Fruit fly (Drosophila melanogaster) whole organism, embryonic: ENCODE data around the gene ImpE1.
A peak's percentile ranks its signal among the peaks of the same experiment; 100 is the strongest.

Experiments
- ATbp ChIP-seq: fragments of 200-800 bp; sonication (Bioruptor generic); optimal IDR thresholded peaks from 2 replicates; lab custom pipeline; 2017; ENCODE audit warnings: missing biosample characterization, mild to moderate bottlenecking, missing genetic modification characterization, missing genetic modification reagents
- Atf6 ChIP-seq: fragments of 200-800 bp; sonication (Bioruptor generic); IDR thresholded peaks from 2 replicates; pipeline ENCODE4 v1.3.6; 2022; ENCODE audit warnings: missing biosample characterization, missing genetic modification characterization
- Bdp1 ChIP-seq: fragments of 200-800 bp; sonication (Bioruptor generic); optimal IDR thresholded peaks from 3 replicates; lab custom pipeline; 2016; ENCODE audit warnings: missing biosample characterization, missing genetic modification characterization
- Blimp-1 ChIP-seq: fragments of 200-800 bp; sonication (Bioruptor generic); optimal IDR thresholded peaks from 3 replicates; lab custom pipeline; 2018; ENCODE audit warnings: missing biosample characterization, missing genetic modification characterization, mild to moderate bottlenecking, moderate library complexity, missing genetic modification reagents
- CG10209 ChIP-seq: fragments of 200-800 bp; sonication (Bioruptor generic); optimal IDR thresholded peaks from 3 replicates; lab custom pipeline; 2017; ENCODE audit warnings: missing biosample characterization, mild to moderate bottlenecking, missing genetic modification characterization, missing genetic modification reagents
- CG10979 ChIP-seq: fragments of 200-800 bp; sonication (Bioruptor generic); optimal IDR thresholded peaks from 2 replicates; lab custom pipeline; 2018; ENCODE audit warnings: missing biosample characterization, mild to moderate bottlenecking, missing genetic modification characterization, moderate library complexity
- CG12071 ChIP-seq: fragments of 200-800 bp; sonication (Bioruptor generic); optimal IDR thresholded peaks from 3 replicates; lab custom pipeline; 2018; ENCODE audit warnings: missing biosample characterization, mild to moderate bottlenecking, missing genetic modification characterization
- CG12769 ChIP-seq: fragments of 200-800 bp; sonication (Bioruptor generic); optimal IDR thresholded peaks from 2 replicates; lab custom pipeline; 2019; ENCODE audit warnings: missing biosample characterization, mild to moderate bottlenecking, missing genetic modification characterization, moderate library complexity
- CG13123 ChIP-seq: fragments of 200-800 bp; sonication (Bioruptor generic); optimal IDR thresholded peaks from 2 replicates; lab custom pipeline; 2016; ENCODE audit warnings: missing biosample characterization, missing genetic modification characterization
- CG1603 ChIP-seq: fragments of 200-800 bp; sonication (Bioruptor generic); optimal IDR thresholded peaks from 2 replicates; lab custom pipeline; 2019; ENCODE audit warnings: missing biosample characterization, mild to moderate bottlenecking, missing genetic modification characterization, moderate library complexity
- CG16815 ChIP-seq: fragments of 200-800 bp; sonication (Bioruptor generic); optimal IDR thresholded peaks from 3 replicates; lab custom pipeline; 2017; ENCODE audit warnings: missing biosample characterization, mild to moderate bottlenecking, missing genetic modification characterization
- CG17829 ChIP-seq: fragments of 200-800 bp; optimal IDR thresholded peaks from 2 replicates; lab custom pipeline; 2019; ENCODE audit warnings: missing biosample characterization, mild to moderate bottlenecking, missing genetic modification characterization, moderate library complexity
- CG18011 ChIP-seq: fragments of 200-800 bp; sonication (Bioruptor generic); optimal IDR thresholded peaks from 2 replicates; lab custom pipeline; 2017; ENCODE audit warnings: missing biosample characterization, missing genetic modification characterization, mild to moderate bottlenecking, moderate library complexity, missing genotype
- CG30431 ChIP-seq: fragments of 200-800 bp; sonication (Bioruptor generic); optimal IDR thresholded peaks from 2 replicates; lab custom pipeline; 2017; ENCODE audit warnings: missing biosample characterization, missing genetic modification characterization
- CG3163 ChIP-seq: fragments of 200-800 bp; sonication (Bioruptor generic); optimal IDR thresholded peaks from 3 replicates; lab custom pipeline; 2016; ENCODE audit warnings: missing biosample characterization, missing genetic modification characterization
- CG3407 ChIP-seq: fragments of 200-800 bp; sonication (Bioruptor generic); optimal IDR thresholded peaks from 2 replicates; lab custom pipeline; 2018; ENCODE audit warnings: missing biosample characterization, mild to moderate bottlenecking, missing genetic modification characterization
- CG4617 ChIP-seq: fragments of 200-800 bp; sonication (Bioruptor generic); optimal IDR thresholded peaks from 3 replicates; lab custom pipeline; 2016; ENCODE audit warnings: missing biosample characterization, missing genetic modification characterization, borderline replicate concordance
- CG6272 ChIP-seq: fragments of 200-800 bp; sonication (Bioruptor generic); IDR thresholded peaks from 2 replicates; pipeline ENCODE4 v1.3.6; 2022; ENCODE audit warnings: missing biosample characterization, missing genetic modification characterization
- CG7963 ChIP-seq: fragments of 200-800 bp; sonication (Bioruptor generic); IDR thresholded peaks from 3 replicates; pipeline ENCODE4 v1.3.6; 2022; ENCODE audit warnings: missing biosample characterization, missing genetic modification characterization; ENCODE audit not compliant: partially characterized antibody
- CG8765 ChIP-seq: fragments of 200-800 bp; sonication (Bioruptor generic); IDR thresholded peaks from 2 replicates; pipeline ENCODE4 v1.3.6; 2022; ENCODE audit warnings: missing biosample characterization, missing genetic modification characterization
- Gsc ChIP-seq: fragments of 200-800 bp; sonication (Bioruptor generic); IDR thresholded peaks from 2 replicates; pipeline ENCODE4 v1.3.6; 2022; ENCODE audit warnings: missing biosample characterization, missing genetic modification characterization
- HHEX ChIP-seq: fragments of 200-800 bp; sonication (Bioruptor generic); optimal IDR thresholded peaks from 3 replicates; lab custom pipeline; 2017; ENCODE audit warnings: missing biosample characterization, mild to moderate bottlenecking, missing genetic modification characterization, missing genetic modification reagents
- HmgD ChIP-seq: fragments of 200-800 bp; sonication (Bioruptor generic); optimal IDR thresholded peaks from 3 replicates; lab custom pipeline; 2016; ENCODE audit warnings: missing biosample characterization, missing genetic modification characterization
- Hmr ChIP-seq: fragments of 200-800 bp; sonication (Bioruptor generic); optimal IDR thresholded peaks from 3 replicates; lab custom pipeline; 2017; ENCODE audit warnings: mild to moderate bottlenecking, missing biosample characterization, missing genetic modification reagents, missing genetic modification characterization
- Mrtf ChIP-seq: fragments of 200-800 bp; sonication (Bioruptor generic); IDR thresholded peaks from 3 replicates; pipeline ENCODE4 v1.3.6; 2022; ENCODE audit warnings: missing biosample characterization, missing genetic modification characterization
- Nf-YA ChIP-seq: fragments of 200-800 bp; sonication (Bioruptor generic); IDR thresholded peaks from 2 replicates; pipeline ENCODE4 v1.3.6; 2022; ENCODE audit warnings: missing biosample characterization, missing genetic modification characterization
- Optix ChIP-seq: fragments of 200-800 bp; sonication (Bioruptor generic); IDR thresholded peaks from 3 replicates; pipeline ENCODE4 v1.3.6; 2022; ENCODE audit warnings: missing biosample characterization, missing genetic modification characterization
- Poxn ChIP-seq: fragments of 200-800 bp; sonication (Bioruptor generic); IDR thresholded peaks from 2 replicates; pipeline ENCODE4 v1.3.6; 2022; ENCODE audit warnings: missing biosample characterization, missing genetic modification characterization
- Rx ChIP-seq: fragments of 200-800 bp; sonication (Bioruptor generic); IDR thresholded peaks from 2 replicates; pipeline ENCODE4 v1.3.6; 2022; ENCODE audit warnings: missing biosample characterization, missing genetic modification characterization
- Side ChIP-seq: fragments of 200-800 bp; sonication (Bioruptor generic); optimal IDR thresholded peaks from 2 replicates; lab custom pipeline; 2016; ENCODE audit warnings: missing biosample characterization, missing genetic modification characterization
- Six4 ChIP-seq: fragments of 200-800 bp; sonication (Bioruptor generic); optimal IDR thresholded peaks from 2 replicates; lab custom pipeline; 2016; ENCODE audit warnings: missing biosample characterization, missing genetic modification characterization
- Vsx1 ChIP-seq: fragments of 200-800 bp; sonication (Bioruptor generic); optimal IDR thresholded peaks from 2 replicates; lab custom pipeline; 2017; ENCODE audit warnings: missing biosample characterization, mild to moderate bottlenecking, missing genetic modification characterization, missing genetic modification reagents
- btn ChIP-seq: fragments of 200-800 bp; sonication (Bioruptor generic); optimal IDR thresholded peaks from 2 replicates; lab custom pipeline; 2016; ENCODE audit warnings: missing biosample characterization, missing genetic modification characterization
- cad ChIP-seq: fragments of >200 bp; optimal IDR thresholded peaks from 2 replicates; lab custom pipeline; 2017; ENCODE audit warnings: missing biosample characterization, missing genetic modification characterization
- cas ChIP-seq: fragments of 200-800 bp; sonication (Bioruptor generic); IDR thresholded peaks from 2 replicates; pipeline ENCODE4 v1.3.6; 2022; ENCODE audit warnings: missing biosample characterization, missing genetic modification characterization
- chif ChIP-seq, 2 experiments: fragments of 200-800 bp; sonication (Bioruptor generic); optimal IDR thresholded peaks; 3 replicates each; lab custom pipeline; 2016; ENCODE audit warnings: missing biosample characterization in 2 of 2, missing genetic modification characterization in 2 of 2
- exex ChIP-seq: fragments of 200-800 bp; sonication (Bioruptor generic); optimal IDR thresholded peaks from 4 replicates; lab custom pipeline; 2018; ENCODE audit warnings: missing biosample characterization, mild to moderate bottlenecking, missing genetic modification characterization, moderate library complexity
- gcm2 ChIP-seq: fragments of 200-800 bp; sonication (Bioruptor generic); optimal IDR thresholded peaks from 2 replicates; lab custom pipeline; 2016; ENCODE audit warnings: missing biosample characterization, missing genetic modification characterization
- gfzf ChIP-seq: fragments of 200-800 bp; sonication (Bioruptor generic); optimal IDR thresholded peaks from 2 replicates; lab custom pipeline; 2016; ENCODE audit warnings: missing biosample characterization, mild to moderate bottlenecking, missing genetic modification characterization, moderate library complexity
- gsb-n ChIP-seq: fragments of 200-800 bp; sonication (Bioruptor generic); optimal IDR thresholded peaks from 3 replicates; lab custom pipeline; 2018; ENCODE audit warnings: missing biosample characterization, mild to moderate bottlenecking, missing genetic modification characterization
- ham ChIP-seq: fragments of 200-800 bp; sonication (Bioruptor generic); IDR thresholded peaks from 2 replicates; pipeline ENCODE4 v1.3.6; 2022; ENCODE audit warnings: missing biosample characterization, missing genetic modification characterization
- hb ChIP-seq: fragments of 200-800 bp; sonication (Bioruptor generic); IDR thresholded peaks from 3 replicates; pipeline ENCODE4 v1.3.6; 2022; ENCODE audit warnings: missing biosample characterization, missing genetic modification characterization; ENCODE audit not compliant: partially characterized antibody
- luna ChIP-seq: fragments of 200-800 bp; sonication (Bioruptor generic); optimal IDR thresholded peaks from 2 replicates; lab custom pipeline; 2016; ENCODE audit warnings: missing biosample characterization, missing genetic modification characterization
- mirr ChIP-seq: fragments of 200-800 bp; sonication (Bioruptor generic); optimal IDR thresholded peaks from 3 replicates; lab custom pipeline; 2018; ENCODE audit warnings: missing biosample characterization, mild to moderate bottlenecking, missing genetic modification characterization
- oc ChIP-seq: fragments of 200-800 bp; sonication (Bioruptor generic); optimal IDR thresholded peaks from 2 replicates; lab custom pipeline; 2018; ENCODE audit warnings: missing biosample characterization, mild to moderate bottlenecking, missing genetic modification characterization, moderate library complexity
- pum ChIP-seq: fragments of 200-800 bp; sonication (Bioruptor generic); optimal IDR thresholded peaks from 2 replicates; lab custom pipeline; 2016; ENCODE audit warnings: missing biosample characterization, missing genetic modification characterization
- slbo ChIP-seq: fragments of 200-800 bp; sonication (Bioruptor generic); IDR thresholded peaks from 2 replicates; pipeline ENCODE4 v1.3.6; 2022; ENCODE audit warnings: missing biosample characterization, missing genetic modification characterization
- tap ChIP-seq: fragments of 200-800 bp; optimal IDR thresholded peaks from 3 replicates; lab custom pipeline; 2019; ENCODE audit warnings: missing biosample characterization, mild to moderate bottlenecking, missing genetic modification characterization, moderate library complexity
- unpg ChIP-seq: fragments of 200-800 bp; sonication (Bioruptor generic); optimal IDR thresholded peaks from 3 replicates; lab custom pipeline; 2018; ENCODE audit warnings: missing biosample characterization, mild to moderate bottlenecking, missing genetic modification characterization, moderate library complexity
- yki ChIP-seq: fragments of >200 bp; optimal IDR thresholded peaks from 3 replicates; lab custom pipeline; 2018
- zfh1 ChIP-seq: fragments of 200-800 bp; sonication (Bioruptor generic); IDR thresholded peaks from 3 replicates; pipeline ENCODE4 v1.3.6; 2022; ENCODE audit warnings: missing biosample characterization, missing genetic modification characterization

ImpE1 gene

dm6 chr3L:8395630-8396168, 23.5 kb downstream of the ImpE1 start, which contains the start of gene CG7120 (continued):
- TF ChIP-seq unpg (GFP tag; lab: Kevin White, UChicago) (peak; percentile 35), tap (tag; lab: Kevin White, UChicago) (no peak), Six4 (GFP tag; lab: Kevin White, UChicago) (peak; percentile 53), Mrtf (GFP tag; lab: Robert Waterston, UW) (no peak), Rx (0 out of 2 replicates have a peak, but pooled peaks have one; percentile 16), CG12071 (no peak), CG8765 (GFP tag; lab: Robert Waterston, UW) (no peak; the same call in 1 of the 2 replicates), CG7963 (GFP tag; lab: Robert Waterston, UW) (no peak), Atf6 (GFP tag; lab: Robert Waterston, UW) (no peak), CG3407 (GFP tag; lab: Kevin White, UChicago) (no peak), chif (GFP tag; optimal IDR thresholded peaks at IDR 0.05; lab: Kevin White, UChicago) (peak; percentile 20 to 66), Hmr (peak; percentile 36), exex (no peak), btn (GFP tag; lab: Kevin White, UChicago) (peak; percentile 22), mirr (GFP tag; lab: Kevin White, UChicago) (no peak), HHEX (peak; percentile 1), cas (no peak), CG10209 (GFP tag; lab: Kevin White, UChicago) (peak; percentile 52), Gsc (no peak), cad (GFP tag; lab: Kevin White, UChicago) (no peak), CG3163 (GFP tag; lab: Kevin White, UChicago) (no peak), CG17829 (tag; lab: Kevin White, UChicago) (peak; percentile 51), CG30431 (GFP tag; lab: Kevin White, UChicago) (peak; percentile 36), CG6272 (GFP tag; lab: Robert Waterston, UW) (no peak), Vsx1 (GFP tag; lab: Kevin White, UChicago) (no peak), Nf-YA (GFP tag; lab: Robert Waterston, UW) (no peak), CG10979 (peak; percentile 74), CG1603 (tag; lab: Kevin White, UChicago) (peak; percentile 33), Side (GFP tag; lab: Kevin White, UChicago) (no peak), ham (GFP tag; lab: Robert Waterston, UW) (no peak), CG18011 (GFP tag; lab: Kevin White, UChicago) (peak; percentile 10), CG12769 (tag; lab: Kevin White, UChicago) (no peak), Optix (GFP tag; lab: Robert Waterston, UW) (no peak), pum (GFP tag; lab: Kevin White, UChicago) (peak; percentile 36), HmgD (peak; percentile 7), CG16815 (peak; percentile 32), Poxn (GFP tag; lab: Robert Waterston, UW) (no peak), gsb-n (tag; lab: Kevin White, UChicago) (no peak), yki (no peak), CG13123 (GFP tag; lab: Kevin White, UChicago) (no peak), slbo (0 out of 2 replicates have a peak, but pooled peaks have one; percentile 36), gcm2 (GFP tag; lab: Kevin White, UChicago) (no peak), Bdp1 (GFP tag; lab: Kevin White, UChicago) (no peak), Blimp-1 (peak; percentile 55), hb (GFP tag; lab: Robert Waterston, UW) (no peak), CG4617 (GFP tag; lab: Kevin White, UChicago) (peak; percentile 9), oc (no peak), luna (no peak), zfh1 (GFP tag; lab: Robert Waterston, UW) (peak; percentile 56; the same call in 2 of the 3 replicates), ATbp (GFP tag; lab: Kevin White, UChicago) (peak; percentile 26), gfzf (GFP tag; lab: Kevin White, UChicago) (no peak)
